Worm (Caenorhabditis elegans) whole organism, young adult: ENCODE results near the gene C17G10.7.

Source experiments
- F57A8.1 ChIP-seq: fragments of 200-800 bp; sonication (Bioruptor generic); optimal IDR thresholded peaks from 2 replicates; lab custom pipeline; 2018; ENCODE audit warnings: mild to moderate bottlenecking, missing genetic modification characterization, moderate library complexity, missing compliant biosample characterization
- T26A5.8 ChIP-seq: sonication (generic microtip); optimal IDR thresholded peaks from 2 replicates; lab custom pipeline; 2016; ENCODE audit warnings: missing genetic modification characterization, missing compliant biosample characterization
- Y53F4B.3 ChIP-seq: fragments of 200-800 bp; sonication (Bioruptor generic); IDR thresholded peaks from 2 replicates; pipeline ENCODE4 v1.3.6; 2022; ENCODE audit warnings: missing genetic modification reagents, missing genetic modification characterization, missing compliant biosample characterization
- Y95B8A.8 ChIP-seq: fragments of 200-800 bp; sonication (Bioruptor generic); IDR thresholded peaks from 2 replicates; pipeline ENCODE4 v1.3.6; 2022; ENCODE audit warnings: missing genetic modification reagents, missing genetic modification characterization, missing compliant biosample characterization
- ZK185.1 ChIP-seq: sonication (generic microtip); optimal IDR thresholded peaks from 2 replicates; lab custom pipeline; 2016; ENCODE audit warnings: mild to moderate bottlenecking, missing genetic modification characterization, missing compliant biosample characterization; ENCODE audit not compliant: poor library complexity, severe bottlenecking
- aptf-2 ChIP-seq: fragments of 200-800 bp; sonication (Bioruptor generic); conservative IDR thresholded peaks from 2 replicates; pipeline ENCODE4 v1.3.6; 2022; ENCODE audit warnings: missing genetic modification reagents, missing genetic modification characterization, missing compliant biosample characterization
- aptf-3 ChIP-seq: fragments of 200-800 bp; sonication (Bioruptor generic); IDR thresholded peaks from 2 replicates; pipeline ENCODE4 v1.3.6; 2022; ENCODE audit warnings: missing genetic modification characterization, missing compliant biosample characterization
- atf-7 ChIP-seq: sonication (generic microtip); optimal IDR thresholded peaks from 2 replicates; lab custom pipeline; 2017; ENCODE audit warnings: mild to moderate bottlenecking, missing genetic modification characterization, missing compliant biosample characterization
- attf-3 ChIP-seq: fragments of 200-800 bp; sonication (Bioruptor generic); conservative IDR thresholded peaks from 2 replicates; pipeline ENCODE4 v1.3.6; 2022; ENCODE audit warnings: missing genetic modification reagents, missing genetic modification characterization, missing compliant biosample characterization
- ccch-3 ChIP-seq: fragments of 200-800 bp; sonication (Bioruptor generic); optimal IDR thresholded peaks from 2 replicates; lab custom pipeline; 2018; ENCODE audit warnings: mild to moderate bottlenecking, missing genetic modification characterization, missing compliant biosample characterization
- cebp-1 ChIP-seq, 2 experiments: fragments of 200-800 bp in 1 of 2; sonication (Bioruptor generic) in 1 of 2; sonication (generic microtip) in 1 of 2; IDR thresholded peaks in 1 of 2; optimal IDR thresholded peaks in 1 of 2; 2 replicates each; pipeline versions ENCODE4 v1.3.6 to Lab custom; 2017 to 2022; ENCODE audit warnings: missing compliant biosample characterization in 2 of 2, missing genetic modification characterization in 2 of 2, mild to moderate bottlenecking in 1 of 2, missing genetic modification reagents in 1 of 2, moderate library complexity in 1 of 2
- chd-7 ChIP-seq: sonication (generic microtip); optimal IDR thresholded peaks from 2 replicates; lab custom pipeline; 2016; ENCODE audit warnings: mild to moderate bottlenecking, missing genetic modification characterization, moderate library complexity, missing compliant biosample characterization
- dox-1 ChIP-seq: fragments of 200-800 bp; sonication (Bioruptor generic); IDR thresholded peaks from 2 replicates; pipeline ENCODE4 v1.3.6; 2022; ENCODE audit warnings: missing genetic modification reagents, missing genetic modification characterization, missing compliant biosample characterization
- efl-1 ChIP-seq: fragments of 150-350 bp; optimal IDR thresholded peaks from 2 replicates; lab custom pipeline; 2014; ENCODE audit warnings: missing biosample characterization, missing genetic modification reagents, missing genetic modification characterization
- egl-18 ChIP-seq: fragments of 200-800 bp; sonication (Bioruptor generic); IDR thresholded peaks from 2 replicates; pipeline ENCODE4 v1.3.6; 2022; ENCODE audit warnings: missing genetic modification reagents, missing genetic modification characterization, missing compliant biosample characterization
- egl-44 ChIP-seq: fragments of 200-800 bp; sonication (Bioruptor generic); IDR thresholded peaks from 2 replicates; pipeline ENCODE4 v1.3.6; 2022; ENCODE audit warnings: missing genetic modification reagents, missing genetic modification characterization, missing compliant biosample characterization
- fkh-3 ChIP-seq: sonication (generic microtip); optimal IDR thresholded peaks from 2 replicates; lab custom pipeline; 2016; ENCODE audit warnings: mild to moderate bottlenecking, missing genetic modification characterization, missing compliant biosample characterization
- hmg-20 ChIP-seq: fragments of 200-800 bp; sonication (Bioruptor generic); IDR thresholded peaks from 2 replicates; pipeline ENCODE4 v1.3.6; 2022; ENCODE audit warnings: missing genetic modification reagents, missing genetic modification characterization, missing compliant biosample characterization
- lin-54 ChIP-seq: fragments of 200-800 bp; sonication (Bioruptor generic); optimal IDR thresholded peaks from 2 replicates; lab custom pipeline; 2018; ENCODE audit warnings: mild to moderate bottlenecking, missing genetic modification characterization, missing compliant biosample characterization
- madf-3 ChIP-seq: fragments of 200-800 bp; sonication (Bioruptor generic); IDR thresholded peaks from 2 replicates; pipeline ENCODE4 v1.3.6; 2022; ENCODE audit warnings: missing genetic modification reagents, missing genetic modification characterization, missing compliant biosample characterization
- mcd-1 ChIP-seq: fragments of 200-800 bp; sonication (Bioruptor generic); IDR thresholded peaks from 2 replicates; pipeline ENCODE4 v1.3.6; 2022; ENCODE audit warnings: missing genetic modification reagents, missing genetic modification characterization, missing compliant biosample characterization
- repo-1 ChIP-seq: sonication (generic microtip); optimal IDR thresholded peaks from 2 replicates; lab custom pipeline; 2017; ENCODE audit warnings: mild to moderate bottlenecking, missing genetic modification characterization, missing compliant biosample characterization
- rpc-1 ChIP-seq, 2 experiments: fragments of 150-350 bp in 1 of 2; sonication (generic microtip) in 1 of 2; optimal IDR thresholded peaks; 2 replicates each; lab custom pipeline; 2014 to 2018; ENCODE audit warnings: missing biosample characterization in 1 of 2, missing genetic modification characterization in 1 of 2, missing genetic modification reagents in 1 of 2, missing genotype in 1 of 2
- snpc-1.1 ChIP-seq: sonication (generic microtip); optimal IDR thresholded peaks from 2 replicates; lab custom pipeline; 2017; ENCODE audit warnings: missing genetic modification characterization, mild to moderate bottlenecking, missing compliant biosample characterization, antibody characterized with exemption, moderate library complexity, missing genotype, missing genetic modification reagents; ENCODE audit not compliant: insufficient read depth
- unc-130 ChIP-seq: sonication (generic microtip); optimal IDR thresholded peaks from 2 replicates; lab custom pipeline; 2016; ENCODE audit warnings: missing genetic modification reagents, missing genetic modification characterization, missing compliant biosample characterization
- xnd-1 ChIP-seq: sonication (generic microtip); optimal IDR thresholded peaks from 2 replicates; lab custom pipeline; 2016; ENCODE audit warnings: missing genotype, missing genetic modification reagents, missing genetic modification characterization, missing compliant biosample characterization
- zfh-2 ChIP-seq: fragments of 200-800 bp; sonication (Bioruptor generic); conservative IDR thresholded peaks from 2 replicates; pipeline ENCODE4 v1.3.6; 2022; ENCODE audit warnings: missing genetic modification reagents, missing genetic modification characterization, missing compliant biosample characterization
- zim-3 ChIP-seq: sonication (generic microtip); optimal IDR thresholded peaks from 2 replicates; lab custom pipeline; 2017; ENCODE audit warnings: mild to moderate bottlenecking, missing genetic modification characterization, moderate library complexity, missing compliant biosample characterization

The C17G10.7 gene

DNA sequence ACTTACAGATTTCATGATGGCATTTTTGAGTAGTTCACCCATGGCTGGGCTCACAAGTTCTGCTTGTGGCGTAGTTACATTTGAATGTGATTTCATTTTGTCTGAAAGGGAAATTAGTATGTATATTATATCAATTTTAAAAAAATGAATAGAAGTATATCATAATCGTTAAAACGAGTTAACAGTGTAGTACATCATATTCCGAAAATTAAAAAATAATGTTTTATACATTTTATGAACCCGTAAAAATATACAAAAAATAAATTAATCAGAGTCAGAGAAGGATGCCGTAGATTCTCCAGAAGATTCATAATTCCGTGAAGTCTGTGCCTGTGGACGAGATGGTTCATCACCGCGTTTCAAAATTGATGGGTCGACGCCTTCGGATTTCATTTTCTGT, 39.3 kb upstream of the C17G10.7 start, which contains the start of gene F59E12.9:
F59E12.9 (minus strand) TSS at position 101 of the 400 bp plus-strand sequence.
- TF ChIP-seq Y95B8A.8 (GFP tag; lab: Robert Waterston, UW) (no peak), zim-3 (tag; lab: Kevin White, UChicago) (no peak), madf-3 (GFP tag; lab: Robert Waterston, UW) (no peak), rpc-1 (optimal IDR thresholded peaks at IDR 0.05; lab: Kevin White, UChicago) (no peak), rpc-1 (tag; optimal IDR thresholded peaks at IDR 0.05; lab: Kevin White, UChicago) (no peak), lin-54 (GFP tag; lab: Kevin White, UChicago) (no peak), hmg-20 (no peak), aptf-2 (GFP tag; lab: Robert Waterston, UW) (no peak), egl-18 (no peak), dox-1 (GFP tag; lab: Robert Waterston, UW) (no peak), repo-1 (tag; lab: Kevin White, UChicago) (no peak), ZK185.1 (tag; lab: Kevin White, UChicago) (no peak), chd-7 (tag; lab: Kevin White, UChicago) (no peak)

- TF ChIP-seq mcd-1 (GFP tag; lab: Robert Waterston, UW), result 0 out of 2 replicates have a peak, but pooled peaks have one; percentile 12
- TF ChIP-seq atf-7 (tag; lab: Kevin White, UChicago), result no peak
- peak; percentile 43; the same call in 1 of the 2 replicates for TF ChIP-seq zfh-2 (GFP tag; lab: Robert Waterston, UW)
Measured at ce11 chrII:5642110-5642509, 34.5 kb upstream of the C17G10.7 start.

DNA sequence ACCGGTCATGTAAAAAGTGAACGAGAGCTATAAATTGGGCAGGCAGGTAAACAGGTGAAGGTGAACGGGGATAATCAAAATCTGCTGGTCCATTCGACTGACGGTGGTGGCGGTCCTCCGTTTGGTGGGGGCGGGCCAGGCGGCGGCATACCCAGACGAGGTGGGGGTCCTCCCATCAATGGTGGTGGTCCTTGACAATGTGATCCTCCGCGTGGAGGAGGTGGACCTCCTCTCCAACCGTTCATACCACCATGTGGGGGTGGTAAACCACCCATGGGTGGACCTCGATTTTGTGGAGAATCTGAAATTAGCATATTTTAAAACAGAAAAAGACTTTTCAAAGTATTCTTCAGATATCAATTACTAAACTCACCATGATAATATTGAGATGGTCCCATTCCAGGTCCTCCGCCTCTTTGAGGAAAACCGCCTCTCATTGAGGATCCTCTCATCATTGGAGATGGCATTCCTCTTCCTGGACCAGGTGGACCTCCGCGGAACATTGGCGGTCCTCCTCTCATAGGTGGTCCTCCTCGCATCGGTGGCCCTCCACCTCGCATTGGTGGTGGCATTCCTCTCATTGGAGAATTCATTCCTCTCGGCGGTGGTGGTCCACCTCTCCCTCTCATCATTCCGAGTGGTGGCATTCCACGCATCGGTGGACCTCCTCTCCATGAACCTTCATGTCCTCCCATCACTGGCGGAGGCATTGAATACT, 32.9 kb upstream of the C17G10.7 start:
- no peak for TF ChIP-seq F57A8.1 (GFP tag; lab: Kevin White, UChicago)
- peak; percentile 2 for TF ChIP-seq chd-7 (tag; lab: Kevin White, UChicago)
- TF ChIP-seq zfh-2 (GFP tag; lab: Robert Waterston, UW), result peak; percentile 56

- no peak for TF ChIP-seq madf-3 (GFP tag; lab: Robert Waterston, UW)
- TF ChIP-seq efl-1, result no peak
- no peak for TF ChIP-seq ccch-3 (GFP tag; lab: Kevin White, UChicago)
- no peak for TF ChIP-seq T26A5.8
- no peak for TF ChIP-seq fkh-3 (tag; lab: Kevin White, UChicago)
- no peak for TF ChIP-seq xnd-1
- no peak for TF ChIP-seq hmg-20
- TF ChIP-seq snpc-1.1 (tag; lab: Kevin White, UChicago), result no peak
- no peak for TF ChIP-seq egl-44
- TF ChIP-seq unc-130 (GFP tag; lab: Kevin White, UChicago), result no peak
Measured at ce11 chrII:5638059-5638458, 30.4 kb upstream of the C17G10.7 start, which contains the start of gene F59E12.3. F59E12.3 (plus strand) TSS chrII:5638359.

ce11 chrII:5636826-5637225, 29.2 kb upstream of the C17G10.7 start, which contains the start of gene F59E12.8:
F59E12.8 (minus strand) TSS chrII:5636926.
- no peak for TF ChIP-seq Y53F4B.3 (GFP tag; lab: Robert Waterston, UW)
- TF ChIP-seq egl-18, result no peak
- TF ChIP-seq cebp-1 (GFP tag; IDR thresholded peaks at IDR 0.05; lab: Robert Waterston, UW), result no peak
- TF ChIP-seq cebp-1 (tag; optimal IDR thresholded peaks at IDR 0.05; lab: Kevin White, UChicago), result no peak

DNA sequence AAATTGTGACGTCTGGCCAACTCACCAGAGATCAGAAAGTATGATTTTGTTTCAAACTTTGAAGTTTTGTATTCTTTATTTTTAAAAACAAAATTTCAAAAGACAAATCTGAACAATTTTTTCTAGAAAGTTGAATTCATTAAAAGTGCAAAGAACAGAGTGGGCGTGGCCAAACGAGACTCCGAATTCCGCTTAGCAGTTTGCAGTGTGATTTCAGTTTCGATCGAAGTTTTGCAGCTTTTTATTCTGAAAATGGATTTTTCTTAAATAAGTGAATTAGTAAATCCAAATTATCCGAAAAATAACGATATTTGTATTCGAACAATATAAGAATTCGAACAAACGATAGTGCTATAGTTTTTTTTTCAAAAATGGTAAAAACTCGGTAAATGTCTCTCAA, 25.8 kb upstream of the C17G10.7 start:
- TF ChIP-seq aptf-3 (GFP tag; lab: Robert Waterston, UW), result no peak
- TF ChIP-seq attf-3, result peak; percentile 87
